Worm (Caenorhabditis elegans) whole organism, L4 larva: ENCODE data around the gene Y11D7A.19.

ENCODE experiments used
- T20F7.1 ChIP-seq: fragments of 200-800 bp; sonication (Bioruptor generic); optimal IDR thresholded peaks from 2 replicates; lab custom pipeline; 2018; ENCODE audit warnings: mild to moderate bottlenecking, missing genetic modification characterization, missing compliant biosample characterization
- Y105C5A.15 ChIP-seq: fragments of 200-800 bp; sonication (Bioruptor generic); IDR thresholded peaks from 2 replicates; pipeline ENCODE4 v1.3.6; 2022; ENCODE audit warnings: missing genetic modification characterization, missing compliant biosample characterization
- Y48G9A.11 ChIP-seq: fragments of 200-800 bp; sonication (Bioruptor generic); IDR thresholded peaks from 2 replicates; pipeline ENCODE4 v1.3.6; 2022; ENCODE audit warnings: missing genetic modification reagents, missing genetic modification characterization, missing compliant biosample characterization
- ZK546.5 ChIP-seq, 2 experiments: sonication (generic microtip); optimal IDR thresholded peaks; 2 replicates each; lab custom pipeline; 2017; ENCODE audit warnings: missing biosample characterization in 2 of 2, missing genetic modification characterization in 2 of 2
- aha-1 ChIP-seq: fragments of 150-350 bp; peaks from one replicate; lab custom pipeline; 2014; ENCODE audit warnings: missing biosample characterization, missing genetic modification characterization
- arid-1 ChIP-seq: fragments of 200-800 bp; sonication (Bioruptor generic); conservative IDR thresholded peaks from 2 replicates; pipeline ENCODE4 v1.3.6; 2022; ENCODE audit warnings: missing genetic modification reagents, missing genetic modification characterization, missing compliant biosample characterization
- ceh-44 ChIP-seq: fragments of 200-800 bp; sonication (Bioruptor generic); IDR thresholded peaks from 2 replicates; pipeline ENCODE4 v1.3.6; 2022; ENCODE audit warnings: missing genetic modification reagents, missing genetic modification characterization, missing compliant biosample characterization
- daf-12 ChIP-seq: fragments of 150-350 bp; optimal IDR thresholded peaks from 2 replicates; lab custom pipeline; 2014; ENCODE audit warnings: missing biosample characterization, missing genetic modification reagents, missing genetic modification characterization
- dmd-8 ChIP-seq: fragments of 200-800 bp; sonication (Bioruptor generic); IDR thresholded peaks from 2 replicates; pipeline ENCODE4 v1.3.6; 2022; ENCODE audit warnings: missing genetic modification characterization, missing compliant biosample characterization
- dmd-9 ChIP-seq: fragments of 200-800 bp; sonication (Bioruptor generic); IDR thresholded peaks from 2 replicates; pipeline ENCODE4 v1.3.6; 2022; ENCODE audit warnings: missing genetic modification reagents, missing genetic modification characterization, missing compliant biosample characterization
- egl-27 ChIP-seq: sonication (generic microtip); optimal IDR thresholded peaks from 3 replicates; lab custom pipeline; 2017; ENCODE audit warnings: missing biosample characterization, missing genetic modification reagents, missing genetic modification characterization
- hif-1 ChIP-seq, 2 experiments: sonication (generic microtip); optimal IDR thresholded peaks; 2 replicates each; lab custom pipeline; 2016 to 2017; ENCODE audit warnings: missing compliant biosample characterization in 2 of 2, missing genetic modification characterization in 2 of 2, missing genetic modification reagents in 2 of 2, missing genotype in 2 of 2, mild to moderate bottlenecking in 1 of 2
- lir-3 ChIP-seq: sonication (generic microtip); optimal IDR thresholded peaks from 2 replicates; lab custom pipeline; 2016; ENCODE audit warnings: mild to moderate bottlenecking, missing genetic modification characterization, missing compliant biosample characterization
- lsy-2 ChIP-seq, 2 experiments: fragments of 150-350 bp in 1 of 2; sonication (generic microtip) in 1 of 2; optimal IDR thresholded peaks; 2 replicates each; lab custom pipeline; 2014 to 2017; ENCODE audit warnings: missing biosample characterization in 2 of 2, missing genetic modification characterization in 2 of 2
- madf-9 ChIP-seq: fragments of 200-800 bp; sonication (Bioruptor generic); conservative IDR thresholded peaks from 2 replicates; pipeline ENCODE4 v1.3.6; 2022; ENCODE audit warnings: missing genetic modification reagents, missing genetic modification characterization, missing compliant biosample characterization
- mep-1 ChIP-seq: fragments of 150-350 bp; sonication (generic microtip); optimal IDR thresholded peaks from 3 replicates; lab custom pipeline; 2014; ENCODE audit warnings: missing biosample characterization, missing genetic modification characterization
- mes-2 ChIP-seq: sonication (generic microtip); optimal IDR thresholded peaks from 2 replicates; lab custom pipeline; 2016; ENCODE audit warnings: missing genotype, mild to moderate bottlenecking, missing genetic modification characterization, missing compliant biosample characterization; ENCODE audit not compliant: poor library complexity, severe bottlenecking
- mxl-2 ChIP-seq: fragments of 200-800 bp; sonication (Bioruptor generic); conservative IDR thresholded peaks from 2 replicates; pipeline ENCODE4 v1.3.6; 2022; ENCODE audit warnings: missing genetic modification reagents, missing genetic modification characterization, missing compliant biosample characterization
- mxl-3 ChIP-seq: fragments of 200-800 bp; sonication (Bioruptor generic); optimal IDR thresholded peaks from 2 replicates; lab custom pipeline; 2018; ENCODE audit warnings: mild to moderate bottlenecking, missing genetic modification characterization, missing compliant biosample characterization
- nhr-10 ChIP-seq: fragments of 150-350 bp; optimal IDR thresholded peaks from 2 replicates; lab custom pipeline; 2014; ENCODE audit warnings: missing biosample characterization, missing genetic modification characterization
- nhr-102 ChIP-seq: sonication (generic microtip); optimal IDR thresholded peaks from 2 replicates; lab custom pipeline; 2016; ENCODE audit warnings: mild to moderate bottlenecking, missing genetic modification characterization, moderate library complexity, missing compliant biosample characterization
- nhr-111 ChIP-seq: fragments of 200-800 bp; sonication (Bioruptor generic); optimal IDR thresholded peaks from 2 replicates; lab custom pipeline; 2018; ENCODE audit warnings: mild to moderate bottlenecking, missing genetic modification characterization, missing compliant biosample characterization
- nhr-48 ChIP-seq: sonication (generic microtip); optimal IDR thresholded peaks from 2 replicates; lab custom pipeline; 2016; ENCODE audit warnings: mild to moderate bottlenecking, missing genetic modification characterization, missing compliant biosample characterization
- saeg-2 ChIP-seq: fragments of 200-800 bp; sonication (Bioruptor generic); IDR thresholded peaks from 2 replicates; pipeline ENCODE4 v1.3.6; 2022; ENCODE audit warnings: missing genetic modification reagents, missing genetic modification characterization, missing compliant biosample characterization
- tag-97 ChIP-seq: fragments of 200-800 bp; sonication (Bioruptor generic); IDR thresholded peaks from 2 replicates; pipeline ENCODE4 v1.3.6; 2022; ENCODE audit warnings: missing genetic modification characterization, missing compliant biosample characterization
- unc-130 ChIP-seq: sonication (generic microtip); optimal IDR thresholded peaks from 2 replicates; lab custom pipeline; 2016; ENCODE audit warnings: missing genetic modification reagents, missing genetic modification characterization, missing compliant biosample characterization
- unc-39 ChIP-seq: sonication (generic microtip); optimal IDR thresholded peaks from 2 replicates; lab custom pipeline; 2017; ENCODE audit warnings: missing biosample characterization, missing genetic modification characterization
- zfp-2 ChIP-seq: sonication (generic microtip); optimal IDR thresholded peaks from 2 replicates; lab custom pipeline; 2016; ENCODE audit warnings: mild to moderate bottlenecking, missing genetic modification characterization, missing compliant biosample characterization

Y11D7A.19 gene

DNA sequence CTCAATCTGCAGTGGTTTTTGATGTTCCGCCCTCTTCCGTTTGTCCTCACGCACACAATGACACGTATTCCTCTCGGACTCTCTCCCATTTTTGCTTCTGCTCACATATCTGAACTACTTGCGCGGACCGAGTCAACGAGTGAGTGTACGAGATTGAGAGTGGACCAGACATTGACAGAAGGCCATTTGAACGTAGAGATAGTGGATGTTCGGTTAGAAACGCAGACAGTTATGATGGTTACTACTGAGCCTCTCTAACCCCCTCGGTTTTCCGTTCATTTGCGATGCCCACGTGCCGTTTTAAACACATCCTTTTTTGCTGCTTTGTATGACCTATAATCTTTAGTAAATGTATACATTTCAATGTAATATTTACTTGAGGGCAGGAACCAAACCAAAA, 49.9 kb downstream of the Y11D7A.19 start (continued):
- TF ChIP-seq unc-130 (GFP tag; lab: Kevin White, UChicago) (no peak), madf-9 (GFP tag; lab: Robert Waterston, UW) (no peak), dmd-8 (GFP tag; lab: Robert Waterston, UW) (no peak), egl-27 (no peak), nhr-111 (GFP tag; lab: Kevin White, UChicago) (no peak), nhr-48 (tag; lab: Kevin White, UChicago) (no peak), nhr-10 (tag; lab: Kevin White, UChicago) (no peak), tag-97 (GFP tag; lab: Robert Waterston, UW) (no peak), mxl-2 (no peak), nhr-102 (tag; lab: Kevin White, UChicago) (no peak), daf-12 (no peak), dmd-9 (GFP tag; lab: Robert Waterston, UW) (no peak), Y48G9A.11 (GFP tag; lab: Robert Waterston, UW) (no peak), mep-1 (peak; percentile 45), Y105C5A.15 (GFP tag; lab: Robert Waterston, UW) (no peak), T20F7.1 (GFP tag; lab: Kevin White, UChicago) (no peak), arid-1 (GFP tag; lab: Robert Waterston, UW) (no peak), mxl-3 (GFP tag; lab: Kevin White, UChicago) (peak; percentile 19), zfp-2 (tag; lab: Kevin White, UChicago) (no peak), ceh-44 (GFP tag; lab: Robert Waterston, UW) (no peak), ZK546.5 (tag; optimal IDR thresholded peaks at IDR 0.05; lab: Kevin White, UChicago) (no peak), aha-1 (tag; lab: Kevin White, UChicago) (peak; percentile 99)

DNA sequence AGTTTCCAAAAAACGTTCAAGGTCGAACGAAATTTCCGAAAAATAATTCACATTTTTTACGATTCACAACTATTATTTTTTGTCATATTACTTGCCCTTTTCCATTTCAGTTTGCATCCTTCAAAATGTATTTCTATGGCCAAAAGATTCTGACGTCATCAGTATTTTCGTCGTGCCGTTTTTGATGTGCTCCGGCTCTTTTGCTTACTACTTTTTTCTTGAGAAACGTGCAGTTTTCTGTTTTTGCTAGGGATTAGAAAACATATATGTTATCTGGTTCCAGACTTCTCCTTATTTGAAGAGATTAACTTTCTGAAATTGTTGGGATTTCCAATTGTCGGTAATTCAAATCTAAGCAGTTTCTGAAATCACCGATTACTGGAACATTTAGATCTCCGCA, 50.5 kb downstream of the Y11D7A.19 start:
- TF ChIP-seq lsy-2 (tag; optimal IDR thresholded peaks at IDR 0.05; lab: Kevin White, UChicago): peak in 1 of 2 experiments; percentile 26
- TF ChIP-seq unc-39 (tag; lab: Kevin White, UChicago): no peak
- TF ChIP-seq aha-1 (tag; lab: Kevin White, UChicago): peak; percentile 97
- no peak for TF ChIP-seq lir-3 (tag; lab: Kevin White, UChicago)
- no peak for TF ChIP-seq saeg-2 (GFP tag; lab: Robert Waterston, UW)
- no peak for TF ChIP-seq mes-2 (tag; lab: Kevin White, UChicago)
- TF ChIP-seq hif-1 (tag; optimal IDR thresholded peaks at IDR 0.05; lab: Kevin White, UChicago): peak in 1 of 2 experiments; percentile 95
